Worm (Caenorhabditis elegans) whole organism, late embryonic: ENCODE results near the gene C28C12.1.

Source experiments
- C08G9.2 ChIP-seq: sonication (generic microtip); optimal IDR thresholded peaks from 2 replicates; lab custom pipeline; 2016; ENCODE audit warnings: mild to moderate bottlenecking, missing genetic modification characterization, moderate library complexity, missing compliant biosample characterization
- K02D7.2 ChIP-seq: sonication (generic microtip); optimal IDR thresholded peaks from 2 replicates; lab custom pipeline; 2017; ENCODE audit warnings: mild to moderate bottlenecking, missing genetic modification characterization, missing compliant biosample characterization
- T23F11.4 ChIP-seq: fragments of 200-800 bp; sonication (Bioruptor generic); optimal IDR thresholded peaks from 2 replicates; lab custom pipeline; 2018; ENCODE audit warnings: mild to moderate bottlenecking, missing genetic modification characterization, missing compliant biosample characterization
- Y22D7AL.16 ChIP-seq: sonication (generic microtip); optimal IDR thresholded peaks from 2 replicates; lab custom pipeline; 2016; ENCODE audit warnings: missing genetic modification characterization, missing compliant biosample characterization
- ahr-1 ChIP-seq: sonication (generic microtip); optimal IDR thresholded peaks from 2 replicates; lab custom pipeline; 2016; ENCODE audit warnings: missing genetic modification characterization, missing compliant biosample characterization
- ceh-14 ChIP-seq: sonication (generic microtip); optimal IDR thresholded peaks from 2 replicates; lab custom pipeline; 2016; ENCODE audit warnings: missing genotype, missing genetic modification characterization, missing compliant biosample characterization
- ceh-19 ChIP-seq: fragments of 200-800 bp; sonication (Bioruptor generic); optimal IDR thresholded peaks from 2 replicates; lab custom pipeline; 2018; ENCODE audit warnings: mild to moderate bottlenecking, missing genetic modification characterization, missing compliant biosample characterization
- ceh-2 ChIP-seq: sonication (generic microtip); optimal IDR thresholded peaks from 2 replicates; lab custom pipeline; 2016; ENCODE audit warnings: missing genotype, missing genetic modification characterization, missing compliant biosample characterization
- ceh-22 ChIP-seq: sonication (generic microtip); optimal IDR thresholded peaks from 2 replicates; lab custom pipeline; 2017; ENCODE audit warnings: missing biosample characterization, missing genetic modification characterization
- ceh-30 ChIP-seq: fragments of 150-350 bp; optimal IDR thresholded peaks from 2 replicates; lab custom pipeline; 2014; ENCODE audit warnings: missing biosample characterization, missing genetic modification characterization
- ceh-31 ChIP-seq: sonication (generic microtip); optimal IDR thresholded peaks from 2 replicates; lab custom pipeline; 2016; ENCODE audit warnings: missing genetic modification characterization, missing compliant biosample characterization
- ceh-34 ChIP-seq: sonication (generic microtip); optimal IDR thresholded peaks from 2 replicates; lab custom pipeline; 2016; ENCODE audit warnings: mild to moderate bottlenecking, missing genetic modification characterization, missing compliant biosample characterization
- ceh-6 ChIP-seq: fragments of 200-800 bp; sonication (Bioruptor generic); optimal IDR thresholded peaks from 2 replicates; lab custom pipeline; 2018; ENCODE audit warnings: mild to moderate bottlenecking, missing genetic modification characterization, missing compliant biosample characterization
- ceh-9 ChIP-seq: sonication (generic microtip); optimal IDR thresholded peaks from 2 replicates; lab custom pipeline; 2016; ENCODE audit warnings: mild to moderate bottlenecking, missing genetic modification characterization, inconsistent platforms, missing compliant biosample characterization
- dve-1 ChIP-seq: sonication (generic microtip); optimal IDR thresholded peaks from 2 replicates; lab custom pipeline; 2017; ENCODE audit warnings: antibody characterized with exemption, mild to moderate bottlenecking, missing genetic modification characterization, missing compliant biosample characterization
- elt-2 ChIP-seq: sonication (generic microtip); optimal IDR thresholded peaks from 2 replicates; lab custom pipeline; 2016; ENCODE audit warnings: missing genetic modification reagents, missing genetic modification characterization, missing compliant biosample characterization
- elt-4 ChIP-seq: sonication (generic microtip); optimal IDR thresholded peaks from 2 replicates; lab custom pipeline; 2016; ENCODE audit warnings: missing genetic modification characterization, missing compliant biosample characterization
- ets-4 ChIP-seq: sonication (generic microtip); optimal IDR thresholded peaks from 2 replicates; lab custom pipeline; 2016; ENCODE audit warnings: missing genetic modification characterization, missing compliant biosample characterization
- eyg-1 ChIP-seq: sonication (generic microtip); optimal IDR thresholded peaks from 2 replicates; lab custom pipeline; 2016; ENCODE audit warnings: missing genotype, missing genetic modification characterization, missing compliant biosample characterization
- fkh-10 ChIP-seq: fragments of 150-350 bp; optimal IDR thresholded peaks from 2 replicates; lab custom pipeline; 2014; ENCODE audit warnings: missing biosample characterization, missing genetic modification reagents, missing genetic modification characterization
- fkh-6 ChIP-seq: sonication (generic microtip); optimal IDR thresholded peaks from 2 replicates; lab custom pipeline; 2016; ENCODE audit warnings: missing genetic modification characterization, missing compliant biosample characterization
- hlh-13 ChIP-seq: fragments of 200-800 bp; sonication (Bioruptor generic); optimal IDR thresholded peaks from 2 replicates; lab custom pipeline; 2018; ENCODE audit warnings: mild to moderate bottlenecking, missing genetic modification characterization, missing compliant biosample characterization
- hlh-30 ChIP-seq: sonication (generic microtip); optimal IDR thresholded peaks from 2 replicates; lab custom pipeline; 2017; ENCODE audit warnings: antibody characterized with exemption, missing genetic modification characterization, missing compliant biosample characterization; ENCODE audit not compliant: insufficient read depth
- hlh-6 ChIP-seq: sonication (generic microtip); optimal IDR thresholded peaks from 2 replicates; lab custom pipeline; 2016; ENCODE audit warnings: missing genotype, missing genetic modification characterization, missing compliant biosample characterization
- lin-11 ChIP-seq: fragments of 200-800 bp; sonication (Bioruptor generic); optimal IDR thresholded peaks from 2 replicates; lab custom pipeline; 2018; ENCODE audit warnings: mild to moderate bottlenecking, missing genetic modification characterization, missing compliant biosample characterization
- mec-3 ChIP-seq: sonication (generic microtip); optimal IDR thresholded peaks from 2 replicates; lab custom pipeline; 2016; ENCODE audit warnings: borderline replicate concordance, missing genetic modification characterization, missing compliant biosample characterization
- nhr-11 ChIP-seq: fragments of 150-350 bp; optimal IDR thresholded peaks from 2 replicates; lab custom pipeline; 2014; ENCODE audit warnings: missing biosample characterization, missing genetic modification characterization
- npax-4 ChIP-seq: sonication (generic microtip); optimal IDR thresholded peaks from 2 replicates; lab custom pipeline; 2016; ENCODE audit warnings: missing genetic modification characterization, missing compliant biosample characterization
- pat-9 ChIP-seq: fragments of 200-800 bp; sonication (Bioruptor generic); optimal IDR thresholded peaks from 2 replicates; lab custom pipeline; 2018; ENCODE audit warnings: mild to moderate bottlenecking, missing genetic modification characterization, moderate library complexity, missing compliant biosample characterization
- pax-1 ChIP-seq: fragments of 150-350 bp; optimal IDR thresholded peaks from 2 replicates; lab custom pipeline; 2014; ENCODE audit warnings: missing biosample characterization, missing genetic modification characterization
- pha-4 ChIP-seq: fragments of 150-350 bp; optimal IDR thresholded peaks from 2 replicates; lab custom pipeline; 2018; ENCODE audit warnings: missing biosample characterization, missing genetic modification reagents, missing genetic modification characterization
- pqm-1 ChIP-seq: sonication (generic microtip); optimal IDR thresholded peaks from 2 replicates; lab custom pipeline; 2016; ENCODE audit warnings: missing genetic modification characterization, missing compliant biosample characterization
- pros-1 ChIP-seq: fragments of 150-350 bp; optimal IDR thresholded peaks from 2 replicates; lab custom pipeline; 2014; ENCODE audit warnings: missing biosample characterization, missing genetic modification reagents, missing genetic modification characterization
- rnt-1 ChIP-seq: sonication (generic microtip); optimal IDR thresholded peaks from 2 replicates; lab custom pipeline; 2016; ENCODE audit warnings: missing genetic modification characterization, missing compliant biosample characterization
- sox-4 ChIP-seq: sonication (generic microtip); optimal IDR thresholded peaks from 2 replicates; lab custom pipeline; 2017; ENCODE audit warnings: mild to moderate bottlenecking, missing genetic modification characterization, inconsistent platforms, missing compliant biosample characterization
- syd-9 ChIP-seq: sonication (generic microtip); optimal IDR thresholded peaks from 2 replicates; lab custom pipeline; 2016; ENCODE audit warnings: mild to moderate bottlenecking, missing genetic modification characterization, moderate library complexity, missing compliant biosample characterization
- tbx-7 ChIP-seq: sonication (generic microtip); optimal IDR thresholded peaks from 2 replicates; lab custom pipeline; 2016; ENCODE audit warnings: missing genotype, missing genetic modification characterization, missing compliant biosample characterization
- ttx-3 ChIP-seq: sonication (generic microtip); optimal IDR thresholded peaks from 2 replicates; lab custom pipeline; 2016; ENCODE audit warnings: missing genetic modification reagents, missing genetic modification characterization, missing compliant biosample characterization
- unc-42 ChIP-seq: sonication (generic microtip); optimal IDR thresholded peaks from 2 replicates; lab custom pipeline; 2016; ENCODE audit warnings: missing genotype, missing genetic modification characterization, missing compliant biosample characterization

C28C12.1 gene

DNA sequence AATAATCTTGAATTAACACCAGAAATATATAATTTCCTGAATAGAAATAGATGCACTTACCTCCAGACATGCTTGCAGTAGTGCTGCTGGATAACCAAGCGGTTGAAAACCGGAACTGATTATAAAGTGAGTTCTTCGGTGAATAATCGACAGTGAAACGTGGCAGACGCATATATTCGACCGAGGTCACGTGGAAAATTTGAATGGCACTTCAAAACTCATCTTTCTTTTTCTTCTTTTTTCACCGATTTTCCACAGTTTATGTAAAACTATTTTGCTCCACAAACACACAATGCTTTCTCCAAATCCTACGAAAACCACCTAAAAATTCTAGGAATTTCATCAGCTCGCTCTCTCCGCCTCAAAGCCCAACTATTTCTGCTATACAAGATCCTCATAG, 41.3 kb upstream of the C28C12.1 start, which contains the start of gene ant-1.4:
Gene ant-1.4 (minus strand): TSS at position 101 of the 400 bp plus-strand sequence.
- TF ChIP-seq ceh-9 (tag; lab: Kevin White, UChicago) (no peak), ceh-6 (no peak), ceh-31 (tag; lab: Kevin White, UChicago) (no peak), hlh-30 (tag; lab: Kevin White, UChicago) (no peak), pax-1 (tag; lab: Kevin White, UChicago) (no peak), dve-1 (tag; lab: Kevin White, UChicago) (no peak), ceh-19 (GFP tag; lab: Kevin White, UChicago) (no peak), ahr-1 (tag; lab: Kevin White, UChicago) (no peak), ets-4 (tag; lab: Kevin White, UChicago) (no peak), ceh-34 (no peak), pqm-1 (tag; lab: Kevin White, UChicago) (no peak), hlh-6 (tag; lab: Kevin White, UChicago) (no peak), C08G9.2 (no peak), ceh-14 (tag; lab: Kevin White, UChicago) (no peak), pros-1 (no peak), rnt-1 (tag; lab: Kevin White, UChicago) (no peak), elt-4 (tag; lab: Kevin White, UChicago) (no peak), npax-4 (tag; lab: Kevin White, UChicago) (no peak)

- TF ChIP-seq sox-4 (tag; lab: Kevin White, UChicago), result no peak
- no peak for TF ChIP-seq eyg-1 (tag; lab: Kevin White, UChicago)
- TF ChIP-seq dve-1 (tag; lab: Kevin White, UChicago), result no peak
- TF ChIP-seq K02D7.2, result no peak
Measured at ce11 chrIV:8461177-8461576, 40.3 kb upstream of the C28C12.1 start.

DNA sequence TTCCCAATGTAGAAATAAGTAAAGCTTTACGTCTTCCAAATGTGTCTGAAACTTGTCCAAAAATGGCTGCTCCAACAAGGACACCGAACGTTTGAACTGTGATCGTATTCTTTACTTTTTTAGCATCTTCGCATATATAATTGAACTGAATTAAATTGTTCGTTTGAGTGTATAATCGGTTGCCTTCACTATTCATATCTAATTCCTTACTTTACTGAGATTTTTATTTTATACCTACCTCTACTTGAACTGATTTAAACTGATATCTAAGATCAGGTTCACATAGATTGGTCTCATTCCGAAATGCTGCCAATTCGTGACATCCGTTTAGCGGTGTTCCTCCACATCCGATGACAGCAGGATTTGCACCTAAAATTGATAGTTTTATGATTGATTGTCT, 39.1 kb upstream of the C28C12.1 start:
- no peak for TF ChIP-seq tbx-7
- no peak for TF ChIP-seq hlh-13 (GFP tag; lab: Kevin White, UChicago)
- no peak for TF ChIP-seq fkh-6
- no peak for TF ChIP-seq nhr-11 (tag; lab: Kevin White, UChicago)

- TF ChIP-seq fkh-10 (no peak), ceh-9 (tag; lab: Kevin White, UChicago) (no peak), ttx-3 (tag; lab: Kevin White, UChicago) (no peak), tbx-7 (no peak), npax-4 (tag; lab: Kevin White, UChicago) (no peak), ceh-2 (tag; lab: Kevin White, UChicago) (no peak), pax-1 (tag; lab: Kevin White, UChicago) (no peak), elt-2 (tag; lab: Kevin White, UChicago) (no peak), unc-42 (tag; lab: Kevin White, UChicago) (no peak), pha-4 (tag; lab: Kevin White, UChicago) (no peak)
Measured at ce11 chrIV:8463069-8463468, 38.4 kb upstream of the C28C12.1 start.

DNA sequence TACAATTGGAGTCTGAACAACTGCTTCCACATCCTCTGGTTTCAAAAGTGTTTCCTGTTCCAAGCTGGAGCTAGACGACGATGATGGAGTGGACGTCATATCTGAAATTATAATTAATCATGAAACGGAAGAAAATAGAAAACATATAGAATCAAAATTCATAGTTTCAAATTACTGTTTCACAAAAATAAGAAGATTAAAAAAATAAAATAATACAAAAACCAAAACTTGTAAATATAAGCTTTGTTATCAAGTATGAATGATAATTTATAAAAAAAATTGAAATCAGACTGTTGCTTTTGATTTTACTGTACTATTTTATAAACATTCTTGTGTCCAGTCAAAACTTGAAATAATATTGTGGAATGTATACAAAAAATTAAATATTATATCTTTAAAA, 37.8 kb upstream of the C28C12.1 start, which contains the start of gene str-176:
Gene str-176 (minus strand): TSS at position 101 of the 400 bp plus-strand sequence.
- TF ChIP-seq lin-11 (tag; lab: Kevin White, UChicago), result no peak
- TF ChIP-seq syd-9 (tag; lab: Kevin White, UChicago), result no peak
- no peak for TF ChIP-seq mec-3 (tag; lab: Kevin White, UChicago)
- TF ChIP-seq Y22D7AL.16 (tag; lab: Kevin White, UChicago), result no peak
- no peak for TF ChIP-seq ceh-30 (tag; lab: Kevin White, UChicago)
- no peak for TF ChIP-seq ttx-3 (tag; lab: Kevin White, UChicago)
- TF ChIP-seq elt-2 (tag; lab: Kevin White, UChicago), result no peak
- TF ChIP-seq fkh-6, result no peak
- TF ChIP-seq ceh-9 (tag; lab: Kevin White, UChicago), result no peak
- TF ChIP-seq hlh-13 (GFP tag; lab: Kevin White, UChicago), result no peak
- TF ChIP-seq pat-9 (tag; lab: Kevin White, UChicago), result no peak
- TF ChIP-seq elt-4 (tag; lab: Kevin White, UChicago), result no peak
- TF ChIP-seq pax-1 (tag; lab: Kevin White, UChicago), result no peak
- no peak for TF ChIP-seq dve-1 (tag; lab: Kevin White, UChicago)
- no peak for TF ChIP-seq T23F11.4 (GFP tag; lab: Kevin White, UChicago)
- TF ChIP-seq ceh-22 (tag; lab: Kevin White, UChicago), result no peak
- no peak for TF ChIP-seq C08G9.2
